Worm (Caenorhabditis elegans) whole organism, young adult: ENCODE data around the gene C54D10.10.

Experiments used
- hmg-20 ChIP-seq: fragments of 200-800 bp; sonication (Bioruptor generic); IDR thresholded peaks from 2 replicates; pipeline ENCODE4 v1.3.6; 2022; ENCODE audit warnings: missing genetic modification reagents, missing genetic modification characterization, missing compliant biosample characterization
- let-607 ChIP-seq, 2 experiments: fragments of 200-800 bp in 1 of 2; sonication (Bioruptor generic) in 1 of 2; sonication (generic microtip) in 1 of 2; optimal IDR thresholded peaks; 2 replicates each; lab custom pipeline; 2016 to 2018; ENCODE audit warnings: mild to moderate bottlenecking in 2 of 2, missing compliant biosample characterization in 2 of 2, missing genetic modification characterization in 2 of 2, moderate library complexity in 2 of 2, missing genotype in 1 of 2
- nfyb-1 ChIP-seq: fragments of 200-800 bp; sonication (Bioruptor generic); IDR thresholded peaks from 2 replicates; pipeline ENCODE4 v1.3.6; 2022; ENCODE audit warnings: missing genetic modification reagents, missing genetic modification characterization, missing compliant biosample characterization
- nhr-80 ChIP-seq: sonication (generic microtip); optimal IDR thresholded peaks from 2 replicates; lab custom pipeline; 2016; ENCODE audit warnings: missing genetic modification characterization, missing compliant biosample characterization
- pha-4 ChIP-seq: fragments of 150-350 bp; sonication (generic microtip); optimal IDR thresholded peaks from 2 replicates; lab custom pipeline; 2014; ENCODE audit warnings: missing biosample characterization, missing genetic modification reagents, missing genetic modification characterization
- snpc-4 ChIP-seq, 5 experiments: fragments of 150-350 bp in 1 of 5; sonication (generic microtip) in 4 of 5; optimal IDR thresholded peaks; 2 replicates each; lab custom pipeline; 2014 to 2018; ENCODE audit warnings: missing genetic modification characterization in 5 of 5, missing biosample characterization in 3 of 5, antibody characterized with exemption in 2 of 5, mild to moderate bottlenecking in 2 of 5, missing compliant biosample characterization in 2 of 5, missing genotype in 2 of 5, moderate library complexity in 2 of 5, missing genetic modification reagents in 1 of 5

DNA sequence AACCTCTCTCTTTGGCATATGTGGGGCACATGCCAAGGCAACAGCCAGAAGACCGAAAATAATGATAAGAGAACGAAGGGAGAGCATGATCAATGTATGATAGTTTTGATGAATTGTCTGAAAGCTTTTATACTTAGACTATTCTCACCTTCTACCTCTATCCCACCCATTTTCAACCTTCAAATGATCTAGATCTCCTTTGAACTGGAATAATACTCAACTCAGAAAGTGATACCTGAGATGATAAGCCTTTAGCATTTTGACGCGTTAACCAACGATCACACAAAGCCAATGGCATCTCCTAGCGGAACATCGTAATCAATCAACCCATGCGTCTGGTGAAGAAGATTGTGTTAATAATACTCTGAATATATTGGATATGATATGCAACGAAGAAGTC lies 45.3 kb downstream of the C54D10.10 start, which contains the start of gene K01D12.9:
- TF ChIP-seq let-607 (tag; optimal IDR thresholded peaks at IDR 0.05; lab: Kevin White, UChicago) (no peak), nhr-80 (tag; lab: Kevin White, UChicago) (no peak), pha-4 (tag; lab: Kevin White, UChicago) (no peak), hmg-20 (GFP tag; lab: Robert Waterston, UW) (no peak), nfyb-1 (GFP tag; lab: Robert Waterston, UW) (no peak), snpc-4 (GFP tag; optimal IDR thresholded peaks at IDR 0.05; lab: Kevin White, UChicago) (no peak), snpc-4 (tag; optimal IDR thresholded peaks at IDR 0.05; lab: Kevin White, UChicago) (no peak)
